Fruit fly (Drosophila melanogaster) whole organism, embryonic: Measurements from ENCODE around the gene CG17097.

Experiments used
- Antp ChIP-seq: fragments of 200-800 bp; sonication (Bioruptor generic); optimal IDR thresholded peaks from 3 replicates; lab custom pipeline; 2016; ENCODE audit warnings: missing biosample characterization, missing genetic modification characterization
- Awh ChIP-seq: fragments of 200-800 bp; sonication (Bioruptor generic); IDR thresholded peaks from 2 replicates; pipeline ENCODE4, ENCODE4 v1.3.6; 2022; ENCODE audit warnings: missing biosample characterization, missing genetic modification characterization
- CG12219 ChIP-seq: fragments of 200-800 bp; sonication (Bioruptor generic); optimal IDR thresholded peaks from 3 replicates; lab custom pipeline; 2018; ENCODE audit warnings: missing biosample characterization, mild to moderate bottlenecking, missing genetic modification characterization
- CG12391 ChIP-seq: fragments of 200-800 bp; sonication (Bioruptor generic); optimal IDR thresholded peaks from 3 replicates; lab custom pipeline; 2018; ENCODE audit warnings: missing biosample characterization, mild to moderate bottlenecking, missing genetic modification characterization, moderate library complexity
- CG12769 ChIP-seq: fragments of 200-800 bp; sonication (Bioruptor generic); optimal IDR thresholded peaks from 2 replicates; lab custom pipeline; 2019; ENCODE audit warnings: missing biosample characterization, mild to moderate bottlenecking, missing genetic modification characterization, moderate library complexity
- CG13296 ChIP-seq: fragments of 200-800 bp; sonication (Bioruptor generic); optimal IDR thresholded peaks from 3 replicates; lab custom pipeline; 2018; ENCODE audit warnings: missing biosample characterization, mild to moderate bottlenecking, missing genetic modification characterization
- CG14710 ChIP-seq: fragments of 200-800 bp; sonication (Bioruptor generic); optimal IDR thresholded peaks from 3 replicates; lab custom pipeline; 2019; ENCODE audit warnings: missing biosample characterization, mild to moderate bottlenecking, missing genetic modification characterization, moderate library complexity
- CG16815 ChIP-seq: fragments of 200-800 bp; sonication (Bioruptor generic); optimal IDR thresholded peaks from 3 replicates; lab custom pipeline; 2017; ENCODE audit warnings: missing biosample characterization, mild to moderate bottlenecking, missing genetic modification characterization
- CG17186 ChIP-seq: fragments of 200-800 bp; sonication (Bioruptor generic); optimal IDR thresholded peaks from 3 replicates; lab custom pipeline; 2017; ENCODE audit warnings: missing biosample characterization, missing genetic modification reagents, missing genetic modification characterization
- CG18619 ChIP-seq: fragments of 200-800 bp; sonication (Bioruptor generic); optimal IDR thresholded peaks from 3 replicates; lab custom pipeline; 2017; ENCODE audit warnings: missing biosample characterization, mild to moderate bottlenecking, missing genetic modification characterization
- CG3065 ChIP-seq: fragments of 200-800 bp; sonication (Bioruptor generic); optimal IDR thresholded peaks from 2 replicates; lab custom pipeline; 2016; ENCODE audit warnings: missing biosample characterization, missing genetic modification characterization
- CG3163 ChIP-seq: fragments of 200-800 bp; sonication (Bioruptor generic); optimal IDR thresholded peaks from 3 replicates; lab custom pipeline; 2016; ENCODE audit warnings: missing biosample characterization, missing genetic modification characterization
- CG33213 ChIP-seq: fragments of 200-800 bp; sonication (Bioruptor generic); optimal IDR thresholded peaks from 3 replicates; lab custom pipeline; 2016; ENCODE audit warnings: missing biosample characterization, missing genetic modification characterization
- CG3995 ChIP-seq: fragments of 200-800 bp; sonication (Bioruptor generic); optimal IDR thresholded peaks from 3 replicates; lab custom pipeline; 2016; ENCODE audit warnings: missing biosample characterization, missing genetic modification characterization
- CG5180 ChIP-seq: fragments of 200-800 bp; sonication (Bioruptor generic); optimal IDR thresholded peaks from 3 replicates; lab custom pipeline; 2017; ENCODE audit warnings: missing biosample characterization, missing genetic modification characterization, mild to moderate bottlenecking, moderate library complexity, missing genetic modification reagents
- CG7271 ChIP-seq: fragments of 200-800 bp; sonication (Bioruptor generic); optimal IDR thresholded peaks from 2 replicates; lab custom pipeline; 2018; ENCODE audit warnings: missing biosample characterization, mild to moderate bottlenecking, missing genetic modification characterization, moderate library complexity
- CG7556 ChIP-seq: fragments of 200-800 bp; sonication (Bioruptor generic); optimal IDR thresholded peaks from 2 replicates; lab custom pipeline; 2017; ENCODE audit warnings: missing biosample characterization, mild to moderate bottlenecking, missing genetic modification characterization
- CG7839 ChIP-seq: fragments of 200-800 bp; sonication (Bioruptor generic); optimal IDR thresholded peaks from 3 replicates; lab custom pipeline; 2018; ENCODE audit warnings: missing biosample characterization, mild to moderate bottlenecking, missing genetic modification characterization, moderate library complexity
- CG8281 ChIP-seq: fragments of 200-800 bp; sonication (Bioruptor generic); optimal IDR thresholded peaks from 2 replicates; lab custom pipeline; 2018; ENCODE audit warnings: missing biosample characterization, mild to moderate bottlenecking, missing genetic modification characterization, moderate library complexity
- CG8765 ChIP-seq: fragments of 200-800 bp; sonication (Bioruptor generic); IDR thresholded peaks from 2 replicates; pipeline ENCODE4 v1.3.6; 2022; ENCODE audit warnings: missing biosample characterization, missing genetic modification characterization
- CrebB ChIP-seq: fragments of 200-800 bp; sonication (Bioruptor generic); optimal IDR thresholded peaks from 3 replicates; lab custom pipeline; 2018; ENCODE audit warnings: missing biosample characterization, mild to moderate bottlenecking, missing genetic modification characterization
- Dbx ChIP-seq: fragments of 200-800 bp; sonication (Bioruptor generic); IDR thresholded peaks from 3 replicates; pipeline ENCODE4 v1.3.6; 2022; ENCODE audit warnings: missing biosample characterization, missing genetic modification characterization
- Dfd ChIP-seq, 2 experiments: fragments of >200 bp; optimal IDR thresholded peaks; 2 replicates each; lab custom pipeline; 2017; ENCODE audit warnings: missing biosample characterization in 2 of 2, missing genetic modification characterization in 2 of 2
- Dip3 ChIP-seq: fragments of 200-800 bp; sonication (Bioruptor generic); optimal IDR thresholded peaks from 3 replicates; lab custom pipeline; 2016; ENCODE audit warnings: missing biosample characterization, missing genetic modification characterization
- Drgx ChIP-seq: fragments of 200-800 bp; sonication (Bioruptor generic); IDR thresholded peaks from 2 replicates; pipeline ENCODE4 v1.3.6; 2022; ENCODE audit warnings: missing biosample characterization, missing genetic modification characterization
- HHEX ChIP-seq: fragments of 200-800 bp; sonication (Bioruptor generic); optimal IDR thresholded peaks from 3 replicates; lab custom pipeline; 2017; ENCODE audit warnings: missing biosample characterization, mild to moderate bottlenecking, missing genetic modification characterization, missing genetic modification reagents
- Lhr ChIP-seq: fragments of 200-800 bp; sonication (Bioruptor generic); optimal IDR thresholded peaks from 3 replicates; lab custom pipeline; 2017; ENCODE audit warnings: mild to moderate bottlenecking, missing biosample characterization, missing genetic modification reagents, missing genetic modification characterization
- MTF-1 ChIP-seq: fragments of 200-800 bp; sonication (Bioruptor generic); optimal IDR thresholded peaks from 2 replicates; lab custom pipeline; 2018; ENCODE audit warnings: missing biosample characterization, mild to moderate bottlenecking, missing genetic modification characterization, borderline replicate concordance
- Myb ChIP-seq: fragments of 200-800 bp; sonication (Bioruptor generic); optimal IDR thresholded peaks from 2 replicates; lab custom pipeline; 2016; ENCODE audit warnings: missing biosample characterization, missing genetic modification characterization
- Tbp ChIP-seq: fragments of >200 bp; optimal IDR thresholded peaks from 2 replicates; lab custom pipeline; 2018; ENCODE audit warnings: missing biosample characterization, missing genetic modification characterization
- ab ChIP-seq: fragments of 200-800 bp; sonication (Bioruptor generic); optimal IDR thresholded peaks from 2 replicates; lab custom pipeline; 2016; ENCODE audit warnings: missing biosample characterization, missing genetic modification characterization
- amos ChIP-seq: fragments of 200-800 bp; sonication (Bioruptor generic); IDR thresholded peaks from 2 replicates; pipeline ENCODE4 v1.3.6; 2022; ENCODE audit warnings: missing biosample characterization, missing genetic modification characterization; ENCODE audit not compliant: partially characterized antibody
- ap ChIP-seq: fragments of 200-800 bp; sonication (Bioruptor generic); IDR thresholded peaks from 2 replicates; pipeline ENCODE4 v1.3.6; 2022; ENCODE audit warnings: missing biosample characterization, missing genetic modification characterization
- bbx ChIP-seq: fragments of 200-800 bp; sonication (Bioruptor generic); IDR thresholded peaks from 2 replicates; pipeline ENCODE4 v1.3.6; 2022; ENCODE audit warnings: missing biosample characterization, missing genetic modification characterization; ENCODE audit not compliant: partially characterized antibody
- danr ChIP-seq: fragments of 200-800 bp; sonication (Bioruptor generic); IDR thresholded peaks from 2 replicates; pipeline ENCODE4 v1.3.6; 2022; ENCODE audit warnings: missing biosample characterization, missing genetic modification characterization
- dysf ChIP-seq: fragments of 200-800 bp; sonication (Bioruptor generic); IDR thresholded peaks from 3 replicates; pipeline ENCODE4 v1.3.6; 2022; ENCODE audit warnings: missing biosample characterization, missing genetic modification characterization
- fd64A ChIP-seq: fragments of 200-800 bp; sonication (Bioruptor generic); optimal IDR thresholded peaks from 3 replicates; lab custom pipeline; 2018; ENCODE audit warnings: missing biosample characterization, mild to moderate bottlenecking, missing genetic modification characterization
- hbn ChIP-seq: fragments of 200-800 bp; sonication (Bioruptor generic); IDR thresholded peaks from 2 replicates; pipeline ENCODE4 v1.3.6; 2022; ENCODE audit warnings: missing biosample characterization, missing genetic modification characterization; ENCODE audit not compliant: partially characterized antibody
- jigr1 ChIP-seq: fragments of 200-800 bp; sonication (Bioruptor generic); IDR thresholded peaks from 3 replicates; pipeline ENCODE4 v1.3.6; 2022; ENCODE audit warnings: missing biosample characterization, missing genetic modification characterization
- jing ChIP-seq: fragments of 200-800 bp; sonication (Bioruptor generic); optimal IDR thresholded peaks from 2 replicates; lab custom pipeline; 2018; ENCODE audit warnings: missing biosample characterization, mild to moderate bottlenecking, missing genetic modification characterization
- ken ChIP-seq: fragments of 200-800 bp; sonication (Bioruptor generic); IDR thresholded peaks from 3 replicates; pipeline ENCODE4 v1.3.6; 2022; ENCODE audit warnings: missing biosample characterization, missing genetic modification characterization
- lab ChIP-seq: fragments of 200-800 bp; sonication (Bioruptor generic); optimal IDR thresholded peaks from 3 replicates; lab custom pipeline; 2017; ENCODE audit warnings: missing biosample characterization, missing genetic modification characterization, mild to moderate bottlenecking, moderate library complexity, missing genetic modification reagents
- mam ChIP-seq: fragments of 200-800 bp; sonication (Bioruptor generic); optimal IDR thresholded peaks from 3 replicates; lab custom pipeline; 2016; ENCODE audit warnings: missing biosample characterization, missing genetic modification characterization
- nau ChIP-seq: fragments of 200-800 bp; sonication (Bioruptor generic); optimal IDR thresholded peaks from 3 replicates; lab custom pipeline; 2017; ENCODE audit warnings: missing biosample characterization, mild to moderate bottlenecking, missing genetic modification characterization, missing genetic modification reagents
- pb ChIP-seq: fragments of 200-800 bp; sonication (Bioruptor generic); optimal IDR thresholded peaks from 3 replicates; lab custom pipeline; 2016; ENCODE audit warnings: missing biosample characterization, missing genetic modification characterization
- sc ChIP-seq, 3 experiments: fragments of >200 bp in 2 of 3; fragments of 200-800 bp in 1 of 3; sonication (Bioruptor generic) in 1 of 3; optimal IDR thresholded peaks; 2 replicates in 2 of 3; 3 replicates in 1 of 3; lab custom pipeline; 2017; ENCODE audit warnings: mild to moderate bottlenecking in 1 of 3, missing biosample characterization in 1 of 3, missing genetic modification characterization in 1 of 3, missing genetic modification reagents in 1 of 3
- sisA ChIP-seq: fragments of 200-800 bp; sonication (Bioruptor generic); IDR thresholded peaks from 2 replicates; pipeline ENCODE4 v1.3.6; 2022; ENCODE audit warnings: missing biosample characterization, missing genetic modification characterization
- tll ChIP-seq, 2 experiments: fragments of 200-800 bp in 1 of 2; fragments of >200 bp in 1 of 2; sonication (Bioruptor generic) in 1 of 2; optimal IDR thresholded peaks; 2 replicates each; lab custom pipeline; 2017 to 2019; ENCODE audit warnings: missing biosample characterization in 2 of 2, missing genetic modification characterization in 2 of 2, mild to moderate bottlenecking in 1 of 2, moderate library complexity in 1 of 2
- toy ChIP-seq: fragments of 200-800 bp; sonication (Bioruptor generic); IDR thresholded peaks from 2 replicates; pipeline ENCODE4 v1.3.6; 2022; ENCODE audit warnings: missing biosample characterization, missing genetic modification characterization
- trem ChIP-seq: fragments of 200-800 bp; optimal IDR thresholded peaks from 3 replicates; lab custom pipeline; 2019; ENCODE audit warnings: missing biosample characterization, mild to moderate bottlenecking, missing genetic modification characterization, moderate library complexity

The CG17097 gene

dm6 chr2L:10665603-10666002 is 19.4 kb downstream of the CG17097 start (continued):
- TF ChIP-seq CG17186 (GFP tag; lab: Kevin White, UChicago) (no peak), amos (GFP tag; lab: Robert Waterston, UW) (no peak), CG8765 (GFP tag; lab: Robert Waterston, UW) (peak; percentile 47; the same call in 1 of the 2 replicates), CG12769 (tag; lab: Kevin White, UChicago) (peak; percentile 87), pb (GFP tag; lab: Kevin White, UChicago) (peak; percentile 70), mam (GFP tag; lab: Kevin White, UChicago) (peak; percentile 79), Drgx (GFP tag; lab: Robert Waterston, UW) (peak; percentile 90), ab (GFP tag; lab: Kevin White, UChicago) (peak; percentile 61), jing (GFP tag; lab: Kevin White, UChicago) (peak; percentile 70), Lhr (GFP tag; lab: Kevin White, UChicago) (no peak), sisA (GFP tag; lab: Robert Waterston, UW) (peak; percentile 85), CG3995 (GFP tag; lab: Kevin White, UChicago) (no peak), sc (optimal IDR thresholded peaks at IDR 0.05; lab: Kevin White, UChicago) (no peak), sc (GFP tag; optimal IDR thresholded peaks at IDR 0.05; lab: Kevin White, UChicago) (no peak), CG7271 (peak; percentile 12), Dfd (GFP tag; optimal IDR thresholded peaks at IDR 0.05; lab: Kevin White, UChicago) (no peak), CG18619 (peak; percentile 56), CG14710 (no peak), CG5180 (peak; percentile 59), Dip3 (GFP tag; lab: Kevin White, UChicago) (peak; percentile 69), HHEX (GFP tag; lab: Kevin White, UChicago) (peak; percentile 68), lab (GFP tag; lab: Kevin White, UChicago) (peak; percentile 80), Tbp (GFP tag; lab: Kevin White, UChicago) (no peak), jigr1 (peak; percentile 75; the same call in 2 of the 3 replicates), tll (GFP tag; optimal IDR thresholded peaks at IDR 0.05; lab: Kevin White, UChicago) (no peak), hbn (no peak), trem (peak; percentile 5), MTF-1 (peak; percentile 7), Myb (GFP tag; lab: Kevin White, UChicago) (peak; percentile 53), toy (GFP tag; lab: Robert Waterston, UW) (no peak), Antp (GFP tag; lab: Kevin White, UChicago) (peak; percentile 82), Awh (GFP tag; lab: Robert Waterston, UW) (peak; percentile 92), CG16815 (peak; percentile 58), Dbx (GFP tag; lab: Robert Waterston, UW) (peak; percentile 64; the same call in 1 of the 3 replicates), ken (GFP tag; lab: Robert Waterston, UW) (peak; percentile 77; the same call in 2 of the 3 replicates), bbx (GFP tag; lab: Robert Waterston, UW) (no peak), CG12391 (tag; lab: Kevin White, UChicago) (peak; percentile 80), CG3065 (GFP tag; lab: Kevin White, UChicago) (peak; percentile 23), dysf (peak; percentile 92), nau (GFP tag; lab: Kevin White, UChicago) (peak; percentile 43), CrebB (tag; lab: Kevin White, UChicago) (peak; percentile 39), CG33213 (GFP tag; lab: Kevin White, UChicago) (peak; percentile 36), fd64A (GFP tag; lab: Kevin White, UChicago) (no peak), danr (GFP tag; lab: Robert Waterston, UW) (peak; percentile 73), CG7556 (GFP tag; lab: Kevin White, UChicago) (peak; percentile 55), CG7839 (tag; lab: Kevin White, UChicago) (peak; percentile 80), ap (peak; percentile 76), CG3163 (GFP tag; lab: Kevin White, UChicago) (peak; percentile 48), CG12219 (peak; percentile 78), CG13296 (GFP tag; lab: Kevin White, UChicago) (peak; percentile 74), CG8281 (tag; lab: Kevin White, UChicago) (peak; percentile 34)
